Fruit fly (Drosophila melanogaster): ENCODE results near the gene RPA3.

DNA sequence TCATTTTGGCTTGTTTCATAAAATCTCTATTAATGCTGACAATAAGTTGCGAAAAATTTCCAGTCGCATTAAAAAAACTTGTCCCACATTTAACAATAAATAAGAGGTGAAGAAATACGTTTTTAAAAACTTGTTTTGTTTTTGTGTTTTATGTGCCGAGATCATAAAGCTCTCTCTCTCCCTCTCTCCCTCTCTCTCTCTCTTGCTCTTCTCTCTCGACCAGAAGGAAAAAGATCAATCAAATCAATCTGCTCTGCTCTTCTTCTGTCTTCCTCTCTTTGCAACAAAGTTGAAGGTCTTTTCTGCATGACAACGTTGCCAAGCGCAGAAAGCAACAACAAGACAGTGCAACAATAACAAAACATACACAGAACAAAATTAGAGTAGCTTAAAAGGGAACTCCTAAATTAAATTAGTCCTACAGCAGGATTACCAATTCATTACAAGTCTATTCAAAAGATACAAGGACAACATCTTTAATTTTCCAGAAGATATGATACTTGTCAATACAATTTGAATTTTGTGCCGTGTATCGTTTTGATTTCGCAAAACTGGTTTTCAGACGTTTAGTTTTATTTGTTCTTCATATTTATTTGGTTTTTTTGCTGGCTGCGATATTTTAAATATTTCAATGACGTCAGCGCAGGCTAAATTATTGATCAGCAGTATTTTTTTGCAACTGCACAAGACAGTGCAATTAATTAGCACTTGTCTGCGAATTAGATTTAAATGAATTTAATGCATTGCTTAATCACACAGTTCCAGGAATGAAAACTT is 7.2 kb upstream of the RPA3 start:
- TF ChIP-seq pan (optimal IDR thresholded peaks at IDR 0.05) (no peak), EcR (GFP tag; optimal IDR thresholded peaks at IDR 0.05) (no peak), psq (optimal IDR thresholded peaks at IDR 0.05) (no peak), Dll (optimal IDR thresholded peaks at IDR 0.05) (no peak), usp (GFP tag; optimal IDR thresholded peaks at IDR 0.05) (no peak)
